Worm (Caenorhabditis elegans) whole organism, L3 larva: ENCODE measurements around the gene C30F2.5.

Source experiments
- ceh-82 ChIP-seq: fragments of 150-350 bp; optimal IDR thresholded peaks from 2 replicates; lab custom pipeline; 2014; ENCODE audit warnings: missing biosample characterization, missing genetic modification characterization
- fkh-10 ChIP-seq: sonication (generic microtip); optimal IDR thresholded peaks from 2 replicates; lab custom pipeline; 2017; ENCODE audit warnings: missing biosample characterization, missing genetic modification reagents, missing genetic modification characterization
- nhr-25 ChIP-seq: sonication (generic microtip); optimal IDR thresholded peaks from 2 replicates; lab custom pipeline; 2017; ENCODE audit warnings: missing biosample characterization, missing genetic modification characterization

- TF ChIP-seq nhr-25 (tag; lab: Kevin White, UChicago) (no peak), ceh-82 (tag; lab: Kevin White, UChicago) (no peak), fkh-10 (no peak)
Measured at ce11 chrX:16144584-16144983, 50.1 kb downstream of the C30F2.5 start.
